Fruit fly (Drosophila melanogaster): ENCODE measurements around the gene Pkd2.
A peak's percentile ranks its signal among the peaks of the same experiment; 100 is the strongest.

Gene Pkd2

dm6 chr2L:12448082-12448621 lies 50.1 kb downstream of the Pkd2 start, which contains the start of the genes CG5421 and Oatp33Eb (continued):
- TF ChIP-seq CG11504 (tag; optimal IDR thresholded peaks at IDR 0.05), result peak; percentile 99
- no peak for TF ChIP-seq Hmr (GFP tag; optimal IDR thresholded peaks at IDR 0.05)
- TF ChIP-seq CG8765 (GFP tag; IDR thresholded peaks at IDR 0.05), result no peak
- no peak for TF ChIP-seq vfl (GFP tag; optimal IDR thresholded peaks at IDR 0.05)
- no peak for TF ChIP-seq Fer1 (GFP tag; optimal IDR thresholded peaks at IDR 0.05)

Data from whole organism, embryonic.